Fruit fly (Drosophila melanogaster) whole organism, embryonic: ENCODE measurements around the gene CG32246.

Experiments
- Aef1 ChIP-seq: fragments of 200-800 bp; sonication (Bioruptor generic); IDR thresholded peaks from 3 replicates; pipeline ENCODE4 v1.3.6; 2022; ENCODE audit warnings: missing biosample characterization, missing genetic modification characterization
- B-H1 ChIP-seq: fragments of 200-800 bp; sonication (Bioruptor generic); IDR thresholded peaks from 3 replicates; pipeline ENCODE4 v1.3.6; 2022; ENCODE audit warnings: missing biosample characterization, missing genetic modification characterization
- CG10267 ChIP-seq: fragments of 200-800 bp; sonication (Bioruptor generic); optimal IDR thresholded peaks from 2 replicates; lab custom pipeline; 2018; ENCODE audit warnings: missing biosample characterization, mild to moderate bottlenecking, missing genetic modification characterization, moderate library complexity
- CG10565 ChIP-seq: fragments of 200-800 bp; sonication (Bioruptor generic); optimal IDR thresholded peaks from 3 replicates; lab custom pipeline; 2016; ENCODE audit warnings: missing biosample characterization, mild to moderate bottlenecking, missing genetic modification characterization
- CG11560 ChIP-seq: fragments of 200-800 bp; sonication (Bioruptor generic); IDR thresholded peaks from 3 replicates; pipeline ENCODE4 v1.3.6; 2022; ENCODE audit warnings: missing biosample characterization, missing genetic modification characterization
- CG12299 ChIP-seq: fragments of 200-800 bp; sonication (Bioruptor generic); optimal IDR thresholded peaks from 2 replicates; lab custom pipeline; 2018; ENCODE audit warnings: missing biosample characterization, mild to moderate bottlenecking, missing genetic modification characterization
- CG13894 ChIP-seq: fragments of 200-800 bp; sonication (Bioruptor generic); optimal IDR thresholded peaks from 3 replicates; lab custom pipeline; 2018; ENCODE audit warnings: missing biosample characterization, mild to moderate bottlenecking, missing genetic modification characterization, moderate library complexity
- CG14860 ChIP-seq: fragments of 200-800 bp; sonication (Bioruptor generic); IDR thresholded peaks from 3 replicates; pipeline ENCODE4 v1.3.6; 2022; ENCODE audit warnings: missing biosample characterization, missing genetic modification characterization; ENCODE audit not compliant: partially characterized antibody
- CG15073 ChIP-seq: fragments of 200-800 bp; sonication (Bioruptor generic); optimal IDR thresholded peaks from 2 replicates; lab custom pipeline; 2016; ENCODE audit warnings: missing biosample characterization, missing genetic modification characterization
- CG1792 ChIP-seq: fragments of 200-800 bp; sonication (Bioruptor generic); optimal IDR thresholded peaks from 2 replicates; lab custom pipeline; 2016; ENCODE audit warnings: missing biosample characterization, missing genetic modification characterization
- CG18262 ChIP-seq: fragments of 200-800 bp; optimal IDR thresholded peaks from 3 replicates; lab custom pipeline; 2019; ENCODE audit warnings: missing biosample characterization, mild to moderate bottlenecking, missing genetic modification characterization, moderate library complexity
- CG30431 ChIP-seq: fragments of 200-800 bp; sonication (Bioruptor generic); optimal IDR thresholded peaks from 2 replicates; lab custom pipeline; 2017; ENCODE audit warnings: missing biosample characterization, missing genetic modification characterization
- CG32772 ChIP-seq: fragments of 200-800 bp; sonication (Bioruptor generic); IDR thresholded peaks from 2 replicates; pipeline ENCODE4 v1.3.6; 2022; ENCODE audit warnings: missing biosample characterization, missing genetic modification characterization
- CG3726 ChIP-seq: fragments of 200-800 bp; sonication (Bioruptor generic); IDR thresholded peaks from 3 replicates; pipeline ENCODE4, ENCODE4 v1.3.6; 2022; ENCODE audit warnings: missing biosample characterization, missing genetic modification characterization
- CG3838 ChIP-seq: fragments of 200-800 bp; sonication (Bioruptor generic); optimal IDR thresholded peaks from 3 replicates; lab custom pipeline; 2016; ENCODE audit warnings: missing biosample characterization, missing genetic modification characterization
- CG4424 ChIP-seq: fragments of 200-800 bp; sonication (Bioruptor generic); optimal IDR thresholded peaks from 3 replicates; lab custom pipeline; 2016; ENCODE audit warnings: missing biosample characterization, missing genetic modification characterization
- CG4617 ChIP-seq: fragments of 200-800 bp; sonication (Bioruptor generic); optimal IDR thresholded peaks from 3 replicates; lab custom pipeline; 2016; ENCODE audit warnings: missing biosample characterization, missing genetic modification characterization, borderline replicate concordance
- CG5953 ChIP-seq: fragments of 200-800 bp; sonication (Bioruptor generic); IDR thresholded peaks from 2 replicates; pipeline ENCODE4 v1.3.6; 2022; ENCODE audit warnings: missing biosample characterization, missing genetic modification characterization
- CG8290 ChIP-seq, 3 experiments: fragments of 200-800 bp; sonication (Bioruptor generic); optimal IDR thresholded peaks; 2 replicates each; lab custom pipeline; 2016 to 2019; ENCODE audit warnings: missing biosample characterization in 3 of 3, missing genetic modification characterization in 3 of 3, mild to moderate bottlenecking in 2 of 3, moderate library complexity in 1 of 3
- CG8944 ChIP-seq: fragments of 200-800 bp; sonication (Bioruptor generic); optimal IDR thresholded peaks from 3 replicates; lab custom pipeline; 2016; ENCODE audit warnings: missing biosample characterization, missing genetic modification characterization
- CG9215 ChIP-seq: fragments of 200-800 bp; sonication (Bioruptor generic); IDR thresholded peaks from 2 replicates; pipeline ENCODE4 v1.3.6; 2022; ENCODE audit warnings: missing biosample characterization, missing genetic modification characterization
- CG9727 ChIP-seq: fragments of 200-800 bp; sonication (Bioruptor generic); optimal IDR thresholded peaks from 3 replicates; lab custom pipeline; 2017; ENCODE audit warnings: missing biosample characterization, mild to moderate bottlenecking, missing genetic modification characterization
- CTCF ChIP-seq: fragments of 200-800 bp; sonication (Bioruptor generic); optimal IDR thresholded peaks from 2 replicates; lab custom pipeline; 2017; ENCODE audit warnings: missing biosample characterization, mild to moderate bottlenecking, missing genetic modification characterization, moderate library complexity
- Chrac-16 ChIP-seq: fragments of 200-800 bp; sonication (Bioruptor generic); optimal IDR thresholded peaks from 3 replicates; lab custom pipeline; 2016; ENCODE audit warnings: missing biosample characterization, missing genetic modification characterization
- CkIIα-i1 ChIP-seq: fragments of 200-800 bp; sonication (Bioruptor generic); IDR thresholded peaks from 2 replicates; pipeline ENCODE4 v1.3.6; 2022; ENCODE audit warnings: missing biosample characterization, missing genetic modification characterization
- Fer2 ChIP-seq: fragments of 200-800 bp; sonication (Bioruptor generic); optimal IDR thresholded peaks from 2 replicates; lab custom pipeline; 2018; ENCODE audit warnings: missing biosample characterization, mild to moderate bottlenecking, missing genetic modification characterization, moderate library complexity
- H15 ChIP-seq: fragments of 200-800 bp; sonication (Bioruptor generic); IDR thresholded peaks from 3 replicates; pipeline ENCODE4 v1.3.6; 2022; ENCODE audit warnings: missing biosample characterization, missing genetic modification characterization
- Hr78 ChIP-seq, 2 experiments: fragments of 200-800 bp in 1 of 2; fragments of >200 bp in 1 of 2; sonication (Bioruptor generic) in 1 of 2; optimal IDR thresholded peaks; 2 replicates each; lab custom pipeline; 2017 to 2019; ENCODE audit warnings: missing biosample characterization in 2 of 2, missing genetic modification characterization in 2 of 2, mild to moderate bottlenecking in 1 of 2, moderate library complexity in 1 of 2
- Mes4 ChIP-seq: fragments of 200-800 bp; sonication (Bioruptor generic); optimal IDR thresholded peaks from 2 replicates; lab custom pipeline; 2016; ENCODE audit warnings: missing biosample characterization, missing genetic modification characterization
- NK7.1 ChIP-seq: fragments of 200-800 bp; sonication (Bioruptor generic); optimal IDR thresholded peaks from 3 replicates; lab custom pipeline; 2016; ENCODE audit warnings: missing biosample characterization, missing genetic modification characterization
- Nf-YC ChIP-seq: fragments of 200-800 bp; optimal IDR thresholded peaks from 3 replicates; lab custom pipeline; 2019; ENCODE audit warnings: missing biosample characterization, mild to moderate bottlenecking, missing genetic modification characterization, moderate library complexity
- Opbp ChIP-seq: fragments of 200-800 bp; sonication (Bioruptor generic); IDR thresholded peaks from 3 replicates; pipeline ENCODE4 v1.3.6; 2022; ENCODE audit warnings: missing biosample characterization, missing genetic modification characterization; ENCODE audit not compliant: partially characterized antibody
- Ravus ChIP-seq: fragments of 200-800 bp; sonication (Bioruptor generic); IDR thresholded peaks from 2 replicates; pipeline ENCODE4 v1.3.6; 2022; ENCODE audit warnings: missing biosample characterization, missing genetic modification characterization
- Scr ChIP-seq: fragments of 200-800 bp; sonication (Bioruptor generic); IDR thresholded peaks from 2 replicates; pipeline ENCODE4 v1.3.6; 2022; ENCODE audit warnings: missing biosample characterization, missing genetic modification characterization; ENCODE audit not compliant: partially characterized antibody
- Spps ChIP-seq: fragments of 200-800 bp; sonication (Bioruptor generic); optimal IDR thresholded peaks from 2 replicates; lab custom pipeline; 2018; ENCODE audit warnings: missing biosample characterization, mild to moderate bottlenecking, missing genetic modification characterization
- TFAM ChIP-seq: fragments of 200-800 bp; sonication (Bioruptor generic); optimal IDR thresholded peaks from 2 replicates; lab custom pipeline; 2017; ENCODE audit warnings: missing biosample characterization, missing genetic modification characterization, inconsistent platforms
- ap ChIP-seq: fragments of 200-800 bp; sonication (Bioruptor generic); IDR thresholded peaks from 2 replicates; pipeline ENCODE4 v1.3.6; 2022; ENCODE audit warnings: missing biosample characterization, missing genetic modification characterization
- br ChIP-seq: fragments of >200 bp; optimal IDR thresholded peaks from 2 replicates; lab custom pipeline; 2017
- btn ChIP-seq: fragments of 200-800 bp; sonication (Bioruptor generic); optimal IDR thresholded peaks from 2 replicates; lab custom pipeline; 2016; ENCODE audit warnings: missing biosample characterization, missing genetic modification characterization
- dan ChIP-seq: fragments of 200-800 bp; sonication (Bioruptor generic); IDR thresholded peaks from 2 replicates; pipeline ENCODE4 v1.3.6; 2022; ENCODE audit warnings: missing biosample characterization, missing genetic modification characterization
- danr ChIP-seq: fragments of 200-800 bp; sonication (Bioruptor generic); IDR thresholded peaks from 2 replicates; pipeline ENCODE4 v1.3.6; 2022; ENCODE audit warnings: missing biosample characterization, missing genetic modification characterization
- dati ChIP-seq: fragments of 200-800 bp; sonication (Bioruptor generic); IDR thresholded peaks from 2 replicates; pipeline ENCODE4 v1.3.6; 2022; ENCODE audit warnings: missing biosample characterization, missing genetic modification characterization
- dpn ChIP-seq, 2 experiments: fragments of 200-800 bp; sonication (Bioruptor generic); optimal IDR thresholded peaks; 3 replicates each; lab custom pipeline; 2016; ENCODE audit warnings: missing biosample characterization in 2 of 2, missing genetic modification characterization in 2 of 2
- fd102C ChIP-seq: fragments of 200-800 bp; sonication (Bioruptor generic); optimal IDR thresholded peaks from 2 replicates; lab custom pipeline; 2018; ENCODE audit warnings: missing biosample characterization, mild to moderate bottlenecking, missing genetic modification characterization, moderate library complexity
- gsb ChIP-seq: fragments of 200-800 bp; sonication (Bioruptor generic); IDR thresholded peaks from 2 replicates; pipeline ENCODE4 v1.3.6; 2022; ENCODE audit warnings: missing biosample characterization, missing genetic modification characterization
- ham ChIP-seq: fragments of 200-800 bp; sonication (Bioruptor generic); IDR thresholded peaks from 2 replicates; pipeline ENCODE4 v1.3.6; 2022; ENCODE audit warnings: missing biosample characterization, missing genetic modification characterization
- salm ChIP-seq: fragments of 200-800 bp; sonication (Bioruptor generic); optimal IDR thresholded peaks from 2 replicates; lab custom pipeline; 2018; ENCODE audit warnings: missing biosample characterization, mild to moderate bottlenecking, missing genetic modification characterization
- slp2 ChIP-seq: fragments of 200-800 bp; sonication (Bioruptor generic); optimal IDR thresholded peaks from 2 replicates; lab custom pipeline; 2016; ENCODE audit warnings: missing biosample characterization, missing genetic modification characterization
- toy ChIP-seq: fragments of 200-800 bp; sonication (Bioruptor generic); IDR thresholded peaks from 2 replicates; pipeline ENCODE4 v1.3.6; 2022; ENCODE audit warnings: missing biosample characterization, missing genetic modification characterization
- unpg ChIP-seq: fragments of 200-800 bp; sonication (Bioruptor generic); optimal IDR thresholded peaks from 3 replicates; lab custom pipeline; 2018; ENCODE audit warnings: missing biosample characterization, mild to moderate bottlenecking, missing genetic modification characterization, moderate library complexity

CG32246 gene

dm6 chr3L:4624371-4625154, 3.5 kb downstream of the CG32246 start (continued):
- TF ChIP-seq H15 (GFP tag; lab: Robert Waterston, UW) (peak; percentile 65), fd102C (GFP tag; lab: Kevin White, UChicago) (no peak), Opbp (no peak), CG13894 (tag; lab: Kevin White, UChicago) (peak; percentile 71), Hr78 (GFP tag; optimal IDR thresholded peaks at IDR 0.05; lab: Kevin White, UChicago) (peak in 1 of 2 experiments; percentile 76), ham (GFP tag; lab: Robert Waterston, UW) (no peak; the same call in 1 of the 2 replicates), ap (GFP tag; lab: Robert Waterston, UW) (peak; percentile 81), toy (GFP tag; lab: Robert Waterston, UW) (no peak), btn (GFP tag; lab: Kevin White, UChicago) (peak; percentile 67), Nf-YC (tag; lab: Kevin White, UChicago) (peak; percentile 52), CG5953 (GFP tag; lab: Robert Waterston, UW) (peak; percentile 74; the same call in 1 of the 2 replicates), Ravus (peak; percentile 21), CG8944 (GFP tag; lab: Kevin White, UChicago) (peak; percentile 84), Scr (GFP tag; lab: Robert Waterston, UW) (no peak), dan (GFP tag; lab: Robert Waterston, UW) (peak; percentile 45; the same call in 1 of the 2 replicates), CG4424 (GFP tag; lab: Kevin White, UChicago) (peak; percentile 91), CG3726 (GFP tag; lab: Robert Waterston, UW) (peak; percentile 72; the same call in 2 of the 3 replicates), Aef1 (peak; percentile 88), Chrac-16 (peak; percentile 81), unpg (peak; percentile 82), Spps (tag; lab: Kevin White, UChicago) (peak; percentile 70), CG10267 (peak; percentile 83), CG18262 (tag; lab: Kevin White, UChicago) (peak; percentile 86), dati (GFP tag; lab: Robert Waterston, UW) (peak; percentile 44), Fer2 (tag; lab: Kevin White, UChicago) (peak; percentile 77), CG32772 (GFP tag; lab: Robert Waterston, UW) (peak; percentile 80), dpn (GFP tag; optimal IDR thresholded peaks at IDR 0.05; lab: Kevin White, UChicago) (peak; percentile 90 to 91), CG11560 (tag; lab: Robert Waterston, UW) (peak; percentile 75), br (lab: Kevin White, UChicago) (no peak), NK7.1 (GFP tag; lab: Kevin White, UChicago) (peak; percentile 86), CG8290 (GFP tag; optimal IDR thresholded peaks at IDR 0.05; lab: Kevin White, UChicago) (peak; percentile 77), CG8290 (tag; optimal IDR thresholded peaks at IDR 0.05; lab: Kevin White, UChicago) (peak; percentile 46 to 59), TFAM (GFP tag; lab: Kevin White, UChicago) (peak; percentile 22), CG14860 (GFP tag; lab: Robert Waterston, UW) (no peak), gsb (peak; percentile 53), CG15073 (no peak), CG10565 (GFP tag; lab: Kevin White, UChicago) (peak; percentile 40), CG30431 (GFP tag; lab: Kevin White, UChicago) (peak; percentile 78), CG9727 (peak; percentile 89), CG4617 (GFP tag; lab: Kevin White, UChicago) (peak; percentile 74), B-H1 (GFP tag; lab: Robert Waterston, UW) (peak; percentile 72), danr (GFP tag; lab: Robert Waterston, UW) (peak; percentile 80), CkIIα-i1 (peak; percentile 34; the same call in 1 of the 2 replicates), Mes4 (peak; percentile 69), CTCF (GFP tag; lab: Kevin White, UChicago) (peak; percentile 28), CG1792 (GFP tag; lab: Kevin White, UChicago) (peak; percentile 81), salm (tag; lab: Kevin White, UChicago) (peak; percentile 39), CG9215 (GFP tag; lab: Robert Waterston, UW) (peak; percentile 83), slp2 (GFP tag; lab: Kevin White, UChicago) (peak; percentile 82), CG12299 (peak; percentile 57), CG3838 (peak; percentile 18)
